In the genomic region with DNA sequence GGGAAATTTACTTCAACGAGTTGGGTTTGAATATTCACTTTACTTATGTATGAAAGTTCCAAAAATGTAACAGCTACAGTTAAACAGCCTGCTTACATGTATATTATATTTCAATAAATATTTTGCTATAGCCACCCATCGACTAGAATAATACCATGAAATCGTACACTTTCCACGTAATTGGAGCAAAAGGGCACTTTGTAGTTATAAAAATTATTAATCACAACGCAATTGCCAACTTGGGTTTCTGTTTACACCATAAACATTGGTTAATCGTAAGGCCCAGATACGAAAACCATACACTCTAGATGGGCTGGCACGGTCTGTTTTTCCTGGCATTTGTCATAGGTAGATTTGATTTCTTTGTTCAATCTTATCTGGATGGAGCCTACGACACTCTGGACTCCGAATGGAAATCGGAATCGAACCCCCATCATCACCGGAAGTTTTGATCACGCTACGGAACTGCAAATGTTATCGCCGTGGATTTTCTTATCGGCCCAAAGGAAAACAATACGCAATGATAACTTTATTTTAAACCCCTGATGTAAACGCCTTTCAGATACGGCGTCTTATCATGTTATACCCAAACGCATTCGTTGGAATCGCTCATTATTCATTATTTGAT, we compare ENCODE assay signal across 4 fruit fly cellular contexts.
TF ChIP-seq lines count a peak whose summit lies in the region.

fig (minus strand) TSS at position 51 of the 628 bp plus-strand sequence.

- no peak for TF ChIP-seq CTCF in whole organism, embryonic (GFP tag; optimal IDR thresholded peaks at IDR 0.05; lab: Kevin White, UChicago)

TF ChIP-seq in whole organism, adult, 20 proteins besides CTCF, POLR2A, EP300 and RAD21:
- TF ChIP-seq toe (GFP tag; optimal IDR thresholded peaks at IDR 0.05; lab: Kevin White, UChicago) (no peak), cnc (optimal IDR thresholded peaks at IDR 0.05; lab: Kevin White, UChicago) (no peak), kay (GFP tag; lab: Kevin White, UChicago; ENCODE audit: borderline replicate concordance) (no peak), CG7101 (tag; optimal IDR thresholded peaks at IDR 0.05; lab: Kevin White, UChicago) (no peak), cic (GFP tag; optimal IDR thresholded peaks at IDR 0.05; lab: Kevin White, UChicago) (peak; percentile 67), CG12768 (GFP tag; optimal IDR thresholded peaks at IDR 0.05; lab: Kevin White, UChicago) (peak; percentile 28), CG33017 (tag; optimal IDR thresholded peaks at IDR 0.05; lab: Kevin White, UChicago) (no peak)
TF ChIP-seq in whole organism, adult: peak in this region for 2.

TF ChIP-seq in whole organism, embryonic, 481 proteins besides CTCF, POLR2A, EP300 and RAD21 (continues in another document):
- TF ChIP-seq aop (GFP tag; IDR thresholded peaks at IDR 0.05; lab: Robert Waterston, UW) (0 out of 2 replicates have a peak, but pooled peaks have one; percentile 27), sna (GFP tag; IDR thresholded peaks at IDR 0.05; lab: Robert Waterston, UW; ENCODE audit: partially characterized antibody) (no peak), HLHmδ (GFP tag; optimal IDR thresholded peaks at IDR 0.05; lab: Kevin White, UChicago) (no peak), Oli (tag; optimal IDR thresholded peaks at IDR 0.05; lab: Kevin White, UChicago) (no peak), CrebB (tag; optimal IDR thresholded peaks at IDR 0.05; lab: Kevin White, UChicago) (no peak), CG6854 (GFP tag; optimal IDR thresholded peaks at IDR 0.05; lab: Kevin White, UChicago) (no peak), prd (optimal IDR thresholded peaks at IDR 0.05; lab: Kevin White, UChicago) (no peak), prd (GFP tag; IDR thresholded peaks at IDR 0.05; lab: Robert Waterston, UW) (no peak), Jarid2 (GFP tag; optimal IDR thresholded peaks at IDR 0.05; lab: Kevin White, UChicago) (no peak), yki (optimal IDR thresholded peaks at IDR 0.05; lab: Kevin White, UChicago) (no peak), CG10543 (GFP tag; optimal IDR thresholded peaks at IDR 0.05; lab: Kevin White, UChicago) (peak; percentile 19), CG18764 (GFP tag; optimal IDR thresholded peaks at IDR 0.05; lab: Kevin White, UChicago) (no peak), HmgD (GFP tag; optimal IDR thresholded peaks at IDR 0.05; lab: Kevin White, UChicago) (no peak), inv (GFP tag; IDR thresholded peaks at IDR 0.05; lab: Robert Waterston, UW; ENCODE audit: partially characterized antibody) (no peak), GATAe (GFP tag; conservative IDR thresholded peaks at IDR 0.05; lab: Robert Waterston, UW) (0 out of 2 replicates have a peak, but pooled peaks have one; percentile 23), CG2129 (GFP tag; IDR thresholded peaks at IDR 0.05; lab: Robert Waterston, UW; ENCODE audit: partially characterized antibody) (no peak), z (GFP tag; IDR thresholded peaks at IDR 0.05; lab: Robert Waterston, UW) (0 out of 3 replicates have a peak, but pooled peaks have one; percentile 22), sr (GFP tag; IDR thresholded peaks at IDR 0.05; lab: Robert Waterston, UW) (no peak), CG17829 (tag; optimal IDR thresholded peaks at IDR 0.05; lab: Kevin White, UChicago) (no peak), CG3995 (GFP tag; optimal IDR thresholded peaks at IDR 0.05; lab: Kevin White, UChicago) (no peak), pum (GFP tag; optimal IDR thresholded peaks at IDR 0.05; lab: Kevin White, UChicago) (no peak), Eip74EF (GFP tag; optimal IDR thresholded peaks at IDR 0.05; lab: Kevin White, UChicago) (no peak), lab (GFP tag; optimal IDR thresholded peaks at IDR 0.05; lab: Kevin White, UChicago) (peak; percentile 35), CG6654 (GFP tag; optimal IDR thresholded peaks at IDR 0.05; lab: Kevin White, UChicago) (no peak), bsh (GFP tag; optimal IDR thresholded peaks at IDR 0.05; lab: Kevin White, UChicago) (no peak)

TF ChIP-seq in whole organism, prepupa, 60 proteins besides CTCF, POLR2A, EP300 and RAD21:
- peak; percentile 6 for TF ChIP-seq Eip78C (GFP tag; lab: Kevin White, UChicago)
- TF ChIP-seq CG6808 (GFP tag; optimal IDR thresholded peaks at IDR 0.05; lab: Kevin White, UChicago), result no peak
- no peak for TF ChIP-seq salr (GFP tag; optimal IDR thresholded peaks at IDR 0.05; lab: Kevin White, UChicago)
- peak; percentile 82 for TF ChIP-seq vri (GFP tag; optimal IDR thresholded peaks at IDR 0.05; lab: Kevin White, UChicago)
- peak; percentile 13 for TF ChIP-seq Sox14 (GFP tag; optimal IDR thresholded peaks at IDR 0.05; lab: Kevin White, UChicago)
- peak in 1 of 2 experiments; percentile 19 for TF ChIP-seq ss (GFP tag; optimal IDR thresholded peaks at IDR 0.05; lab: Kevin White, UChicago)
- peak; percentile 82 for TF ChIP-seq Eip93F (GFP tag; optimal IDR thresholded peaks at IDR 0.05; lab: Kevin White, UChicago)
- peak; percentile 39 for TF ChIP-seq fkh (GFP tag; optimal IDR thresholded peaks at IDR 0.05; lab: Kevin White, UChicago)

TF ChIP-seq in whole organism, wandering third instar larva, 38 proteins besides CTCF, POLR2A, EP300 and RAD21:
- no peak for TF ChIP-seq Dfd (GFP tag; optimal IDR thresholded peaks at IDR 0.05; lab: Kevin White, UChicago)
- no peak for TF ChIP-seq OdsH (GFP tag; optimal IDR thresholded peaks at IDR 0.05; lab: Kevin White, UChicago)
- no peak for TF ChIP-seq Rel (GFP tag; optimal IDR thresholded peaks at IDR 0.05; lab: Kevin White, UChicago)
- peak; percentile 63 for TF ChIP-seq Rel (tag; optimal IDR thresholded peaks at IDR 0.05; lab: Kevin White, UChicago)
- no peak for TF ChIP-seq Hnf4 (GFP tag; optimal IDR thresholded peaks at IDR 0.05; lab: Kevin White, UChicago)
- no peak for TF ChIP-seq br (GFP tag; optimal IDR thresholded peaks at IDR 0.05; lab: Kevin White, UChicago)
- peak; percentile 36 for TF ChIP-seq Hr83 (GFP tag; optimal IDR thresholded peaks at IDR 0.05; lab: Kevin White, UChicago; ENCODE audit: poor library complexity, severe bottlenecking)
- TF ChIP-seq Vsx2 (GFP tag; optimal IDR thresholded peaks at IDR 0.05; lab: Kevin White, UChicago; ENCODE audit: partially characterized antibody), result no peak
- no peak for TF ChIP-seq Myc (optimal IDR thresholded peaks at IDR 0.05; lab: Kevin White, UChicago)
- no peak for TF ChIP-seq dsf (GFP tag; optimal IDR thresholded peaks at IDR 0.05; lab: Kevin White, UChicago; ENCODE audit: borderline replicate concordance)
- peak; percentile 33 for TF ChIP-seq h (GFP tag; optimal IDR thresholded peaks at IDR 0.05; lab: Kevin White, UChicago)
